Worm (Caenorhabditis elegans) whole organism, late embryonic: Measurements from ENCODE around the gene F29B9.5.

Source experiments
- C08G9.2 ChIP-seq: sonication (generic microtip); optimal IDR thresholded peaks from 2 replicates; lab custom pipeline; 2016; ENCODE audit warnings: mild to moderate bottlenecking, missing genetic modification characterization, moderate library complexity, missing compliant biosample characterization
- C38D4.7 ChIP-seq: fragments of 200-800 bp; sonication (Bioruptor generic); optimal IDR thresholded peaks from 2 replicates; lab custom pipeline; 2018; ENCODE audit warnings: mild to moderate bottlenecking, missing genetic modification characterization, moderate library complexity, missing compliant biosample characterization
- F13H6.1 ChIP-seq: sonication (generic microtip); optimal IDR thresholded peaks from 2 replicates; lab custom pipeline; 2016; ENCODE audit warnings: missing genetic modification characterization, missing compliant biosample characterization
- K02D7.2 ChIP-seq: sonication (generic microtip); optimal IDR thresholded peaks from 2 replicates; lab custom pipeline; 2017; ENCODE audit warnings: mild to moderate bottlenecking, missing genetic modification characterization, missing compliant biosample characterization
- T23F11.4 ChIP-seq: fragments of 200-800 bp; sonication (Bioruptor generic); optimal IDR thresholded peaks from 2 replicates; lab custom pipeline; 2018; ENCODE audit warnings: mild to moderate bottlenecking, missing genetic modification characterization, missing compliant biosample characterization
- ama-1 ChIP-seq: fragments of 150-350 bp; optimal IDR thresholded peaks from 2 replicates; lab custom pipeline; 2014
- ceh-14 ChIP-seq: sonication (generic microtip); optimal IDR thresholded peaks from 2 replicates; lab custom pipeline; 2016; ENCODE audit warnings: missing genotype, missing genetic modification characterization, missing compliant biosample characterization
- ceh-18 ChIP-seq: sonication (generic microtip); optimal IDR thresholded peaks from 2 replicates; lab custom pipeline; 2016; ENCODE audit warnings: missing genetic modification characterization, missing compliant biosample characterization
- ceh-19 ChIP-seq: fragments of 200-800 bp; sonication (Bioruptor generic); optimal IDR thresholded peaks from 2 replicates; lab custom pipeline; 2018; ENCODE audit warnings: mild to moderate bottlenecking, missing genetic modification characterization, missing compliant biosample characterization
- ceh-24 ChIP-seq: sonication (generic microtip); optimal IDR thresholded peaks from 2 replicates; lab custom pipeline; 2016; ENCODE audit warnings: mild to moderate bottlenecking, missing genetic modification characterization, missing compliant biosample characterization
- ceh-30 ChIP-seq: fragments of 150-350 bp; optimal IDR thresholded peaks from 2 replicates; lab custom pipeline; 2014; ENCODE audit warnings: missing biosample characterization, missing genetic modification characterization
- ceh-45 ChIP-seq: fragments of 200-800 bp; sonication (Bioruptor generic); IDR thresholded peaks from 2 replicates; pipeline ENCODE4 v1.3.6; 2022; ENCODE audit warnings: missing genetic modification reagents, missing genetic modification characterization, missing compliant biosample characterization
- ceh-9 ChIP-seq: sonication (generic microtip); optimal IDR thresholded peaks from 2 replicates; lab custom pipeline; 2016; ENCODE audit warnings: mild to moderate bottlenecking, missing genetic modification characterization, inconsistent platforms, missing compliant biosample characterization
- dmd-4 ChIP-seq: sonication (generic microtip); optimal IDR thresholded peaks from 2 replicates; lab custom pipeline; 2016; ENCODE audit warnings: borderline replicate concordance, missing genetic modification characterization, missing compliant biosample characterization
- elt-4 ChIP-seq: sonication (generic microtip); optimal IDR thresholded peaks from 2 replicates; lab custom pipeline; 2016; ENCODE audit warnings: missing genetic modification characterization, missing compliant biosample characterization
- ets-4 ChIP-seq: sonication (generic microtip); optimal IDR thresholded peaks from 2 replicates; lab custom pipeline; 2016; ENCODE audit warnings: missing genetic modification characterization, missing compliant biosample characterization
- eyg-1 ChIP-seq: sonication (generic microtip); optimal IDR thresholded peaks from 2 replicates; lab custom pipeline; 2016; ENCODE audit warnings: missing genotype, missing genetic modification characterization, missing compliant biosample characterization
- fax-1 ChIP-seq: sonication (generic microtip); optimal IDR thresholded peaks from 2 replicates; lab custom pipeline; 2016; ENCODE audit warnings: missing genotype, missing genetic modification characterization, missing compliant biosample characterization
- fkh-10 ChIP-seq: fragments of 150-350 bp; optimal IDR thresholded peaks from 2 replicates; lab custom pipeline; 2014; ENCODE audit warnings: missing biosample characterization, missing genetic modification reagents, missing genetic modification characterization
- hlh-15 ChIP-seq: sonication (generic microtip); optimal IDR thresholded peaks from 2 replicates; lab custom pipeline; 2016; ENCODE audit warnings: missing genetic modification characterization, missing compliant biosample characterization
- lim-6 ChIP-seq: sonication (generic microtip); optimal IDR thresholded peaks from 2 replicates; lab custom pipeline; 2016; ENCODE audit warnings: missing genetic modification characterization, missing compliant biosample characterization
- lin-11 ChIP-seq: fragments of 200-800 bp; sonication (Bioruptor generic); optimal IDR thresholded peaks from 2 replicates; lab custom pipeline; 2018; ENCODE audit warnings: mild to moderate bottlenecking, missing genetic modification characterization, missing compliant biosample characterization
- mec-3 ChIP-seq: sonication (generic microtip); optimal IDR thresholded peaks from 2 replicates; lab custom pipeline; 2016; ENCODE audit warnings: borderline replicate concordance, missing genetic modification characterization, missing compliant biosample characterization
- nfya-1 ChIP-seq: sonication (generic microtip); optimal IDR thresholded peaks from 2 replicates; lab custom pipeline; 2017; ENCODE audit warnings: missing genetic modification characterization, mild to moderate bottlenecking, missing compliant biosample characterization, antibody characterized with exemption, moderate library complexity
- npax-4 ChIP-seq: sonication (generic microtip); optimal IDR thresholded peaks from 2 replicates; lab custom pipeline; 2016; ENCODE audit warnings: missing genetic modification characterization, missing compliant biosample characterization
- pag-3 ChIP-seq: sonication (generic microtip); optimal IDR thresholded peaks from 2 replicates; lab custom pipeline; 2016; ENCODE audit warnings: missing compliant biosample characterization, missing genetic modification characterization, borderline replicate concordance
- pat-9 ChIP-seq: fragments of 200-800 bp; sonication (Bioruptor generic); optimal IDR thresholded peaks from 2 replicates; lab custom pipeline; 2018; ENCODE audit warnings: mild to moderate bottlenecking, missing genetic modification characterization, moderate library complexity, missing compliant biosample characterization
- pax-1 ChIP-seq: fragments of 150-350 bp; optimal IDR thresholded peaks from 2 replicates; lab custom pipeline; 2014; ENCODE audit warnings: missing biosample characterization, missing genetic modification characterization
- pha-2 ChIP-seq: sonication (generic microtip); optimal IDR thresholded peaks from 2 replicates; lab custom pipeline; 2017; ENCODE audit warnings: mild to moderate bottlenecking, missing genetic modification characterization, missing compliant biosample characterization
- pqm-1 ChIP-seq: sonication (generic microtip); optimal IDR thresholded peaks from 2 replicates; lab custom pipeline; 2016; ENCODE audit warnings: missing genetic modification characterization, missing compliant biosample characterization
- pros-1 ChIP-seq: fragments of 150-350 bp; optimal IDR thresholded peaks from 2 replicates; lab custom pipeline; 2014; ENCODE audit warnings: missing biosample characterization, missing genetic modification reagents, missing genetic modification characterization
- ref-2 ChIP-seq: sonication (generic microtip); optimal IDR thresholded peaks from 2 replicates; lab custom pipeline; 2016; ENCODE audit warnings: missing genetic modification characterization, missing compliant biosample characterization
- sox-4 ChIP-seq: sonication (generic microtip); optimal IDR thresholded peaks from 2 replicates; lab custom pipeline; 2017; ENCODE audit warnings: mild to moderate bottlenecking, missing genetic modification characterization, inconsistent platforms, missing compliant biosample characterization
- syd-9 ChIP-seq: sonication (generic microtip); optimal IDR thresholded peaks from 2 replicates; lab custom pipeline; 2016; ENCODE audit warnings: mild to moderate bottlenecking, missing genetic modification characterization, moderate library complexity, missing compliant biosample characterization
- tbx-7 ChIP-seq: sonication (generic microtip); optimal IDR thresholded peaks from 2 replicates; lab custom pipeline; 2016; ENCODE audit warnings: missing genotype, missing genetic modification characterization, missing compliant biosample characterization
- unc-3 ChIP-seq, 2 experiments: fragments of 200-800 bp in 1 of 2; sonication (Bioruptor generic) in 1 of 2; sonication (generic microtip) in 1 of 2; conservative IDR thresholded peaks in 1 of 2; optimal IDR thresholded peaks in 1 of 2; 2 replicates each; pipeline versions ENCODE4 v1.3.6 to Lab custom; 2016 to 2022; ENCODE audit warnings: missing compliant biosample characterization in 2 of 2, missing genetic modification characterization in 2 of 2, missing genetic modification reagents in 1 of 2
- unc-42 ChIP-seq: sonication (generic microtip); optimal IDR thresholded peaks from 2 replicates; lab custom pipeline; 2016; ENCODE audit warnings: missing genotype, missing genetic modification characterization, missing compliant biosample characterization
- unc-55 ChIP-seq: sonication (generic microtip); optimal IDR thresholded peaks from 2 replicates; lab custom pipeline; 2017; ENCODE audit warnings: missing biosample characterization, missing genetic modification reagents, missing genetic modification characterization
- unc-86 ChIP-seq: sonication (generic microtip); optimal IDR thresholded peaks from 2 replicates; lab custom pipeline; 2016; ENCODE audit warnings: missing genetic modification characterization, missing compliant biosample characterization

Gene F29B9.5

ce11 chrIV:4643577-4643976 lies 8.6 kb upstream of the F29B9.5 start:
- TF ChIP-seq fkh-10 (GFP tag; lab: Kevin White, UChicago) (no peak), unc-55 (no peak), C38D4.7 (GFP tag; lab: Kevin White, UChicago) (no peak), F13H6.1 (no peak), lin-11 (no peak), ceh-45 (GFP tag; lab: Robert Waterston, UW) (no peak), hlh-15 (tag; lab: Kevin White, UChicago) (no peak), pag-3 (tag; lab: Kevin White, UChicago) (no peak), ceh-19 (GFP tag; lab: Kevin White, UChicago) (no peak), syd-9 (no peak), sox-4 (tag; lab: Kevin White, UChicago) (no peak), unc-3 (GFP tag; conservative IDR thresholded peaks at IDR 0.05; lab: Robert Waterston, UW) (no peak), unc-3 (tag; optimal IDR thresholded peaks at IDR 0.05; lab: Kevin White, UChicago) (no peak), unc-86 (tag; lab: Kevin White, UChicago) (no peak), C08G9.2 (tag; lab: Kevin White, UChicago) (no peak), ceh-9 (tag; lab: Kevin White, UChicago) (no peak), lim-6 (tag; lab: Kevin White, UChicago) (no peak)

- TF ChIP-seq ref-2 (tag; lab: Kevin White, UChicago) (no peak), C08G9.2 (tag; lab: Kevin White, UChicago) (no peak), T23F11.4 (GFP tag; lab: Kevin White, UChicago) (no peak), tbx-7 (tag; lab: Kevin White, UChicago) (no peak), C38D4.7 (GFP tag; lab: Kevin White, UChicago) (no peak), npax-4 (tag; lab: Kevin White, UChicago) (no peak), pat-9 (no peak), pha-2 (tag; lab: Kevin White, UChicago) (no peak), ceh-9 (tag; lab: Kevin White, UChicago) (no peak), eyg-1 (tag; lab: Kevin White, UChicago) (no peak), fax-1 (tag; lab: Kevin White, UChicago) (no peak), elt-4 (tag; lab: Kevin White, UChicago) (no peak), ceh-24 (no peak), nfya-1 (tag; lab: Kevin White, UChicago) (no peak), dmd-4 (no peak), unc-42 (tag; lab: Kevin White, UChicago) (no peak), pros-1 (no peak), pqm-1 (no peak)
These were observed 7.0 kb upstream of the F29B9.5 start for ce11 chrIV:4645243-4645642.

ce11 chrIV:4647385-4647784 lies 4.8 kb upstream of the F29B9.5 start, which contains the start of gene F29B9.8:
F29B9.8 (plus strand) TSS chrIV:4647685.
- TF ChIP-seq ceh-30 (tag; lab: Kevin White, UChicago) (no peak), ceh-14 (tag; lab: Kevin White, UChicago) (no peak), ceh-18 (tag; lab: Kevin White, UChicago) (no peak), pax-1 (tag; lab: Kevin White, UChicago) (no peak), K02D7.2 (tag; lab: Kevin White, UChicago) (no peak), ets-4 (tag; lab: Kevin White, UChicago) (no peak), mec-3 (tag; lab: Kevin White, UChicago) (no peak), ama-1 (lab: Kevin White, UChicago) (no peak)
